Worm (Caenorhabditis elegans): Measurements from ENCODE around the gene C08F11.3.

- TF ChIP-seq elt-2 (tag; optimal IDR thresholded peaks at IDR 0.05) (no peak), hlh-30 (tag; optimal IDR thresholded peaks at IDR 0.05; ENCODE audit: insufficient read depth) (no peak), ama-1 (optimal IDR thresholded peaks at IDR 0.05) (no peak), ceh-19 (GFP tag; optimal IDR thresholded peaks at IDR 0.05) (no peak), pat-9 (tag; optimal IDR thresholded peaks at IDR 0.05) (no peak), ceh-22 (tag; optimal IDR thresholded peaks at IDR 0.05) (no peak), unc-42 (tag; optimal IDR thresholded peaks at IDR 0.05) (no peak), fkh-6 (tag; optimal IDR thresholded peaks at IDR 0.05) (no peak), hlh-8 (tag; optimal IDR thresholded peaks at IDR 0.05) (no peak)
These were observed 44.6 kb upstream of the C08F11.3 start, which contains the start of gene srd-10 for ce11 chrIV:13574733-13575132.

Data from whole organism, late embryonic.